Worm (Caenorhabditis elegans) whole organism, early embryonic: ENCODE results near the gene slc-36.1.

Experiments
- B0310.2 ChIP-seq: sonication (generic microtip); optimal IDR thresholded peaks from 2 replicates; lab custom pipeline; 2016; ENCODE audit warnings: mild to moderate bottlenecking, missing genetic modification characterization, missing compliant biosample characterization
- F13C5.2 ChIP-seq: sonication (generic microtip); optimal IDR thresholded peaks from 2 replicates; lab custom pipeline; 2017; ENCODE audit warnings: mild to moderate bottlenecking, missing genetic modification characterization, inconsistent platforms, missing compliant biosample characterization
- aly-1 ChIP-seq: sonication (generic microtip); optimal IDR thresholded peaks from 2 replicates; lab custom pipeline; 2016; ENCODE audit warnings: missing genetic modification characterization, missing compliant biosample characterization
- ama-1 ChIP-seq: fragments of 150-350 bp; optimal IDR thresholded peaks from 2 replicates; lab custom pipeline; 2014
- ceh-13 ChIP-seq: fragments of 200-800 bp; sonication (Bioruptor generic); optimal IDR thresholded peaks from 2 replicates; lab custom pipeline; 2018; ENCODE audit warnings: mild to moderate bottlenecking, missing genetic modification characterization, missing compliant biosample characterization
- ceh-36 ChIP-seq: sonication (generic microtip); optimal IDR thresholded peaks from 2 replicates; lab custom pipeline; 2016; ENCODE audit warnings: missing genetic modification characterization, inconsistent platforms, missing compliant biosample characterization
- ets-7 ChIP-seq: sonication (generic microtip); optimal IDR thresholded peaks from 2 replicates; lab custom pipeline; 2016; ENCODE audit warnings: missing genotype, missing genetic modification characterization, missing compliant biosample characterization
- flt-1 ChIP-seq: fragments of 200-800 bp; sonication (Bioruptor generic); IDR thresholded peaks from 2 replicates; pipeline ENCODE4 v1.3.6; 2022; ENCODE audit warnings: missing genetic modification characterization, missing compliant biosample characterization
- hmbx-1 ChIP-seq: sonication (generic microtip); optimal IDR thresholded peaks from 2 replicates; lab custom pipeline; 2016; ENCODE audit warnings: mild to moderate bottlenecking, missing genetic modification characterization, missing compliant biosample characterization
- hmg-4 ChIP-seq: fragments of 200-800 bp; sonication (Bioruptor generic); optimal IDR thresholded peaks from 2 replicates; lab custom pipeline; 2018; ENCODE audit warnings: mild to moderate bottlenecking, missing genetic modification characterization, missing compliant biosample characterization
- hnd-1 ChIP-seq: sonication (generic microtip); optimal IDR thresholded peaks from 2 replicates; lab custom pipeline; 2016; ENCODE audit warnings: missing genetic modification characterization, missing compliant biosample characterization
- pes-1 ChIP-seq: fragments of 200-800 bp; sonication (Bioruptor generic); IDR thresholded peaks from 2 replicates; pipeline ENCODE4 v1.3.6; 2022; ENCODE audit warnings: missing genetic modification reagents, missing genetic modification characterization, missing compliant biosample characterization
- scrt-1 ChIP-seq: fragments of 200-800 bp; sonication (Bioruptor generic); IDR thresholded peaks from 2 replicates; pipeline ENCODE4 v1.3.6; 2022; ENCODE audit warnings: missing genetic modification characterization, missing compliant biosample characterization
- sea-1 ChIP-seq: fragments of 200-800 bp; sonication (Bioruptor generic); conservative IDR thresholded peaks from 2 replicates; pipeline ENCODE4 v1.3.6; 2022; ENCODE audit warnings: missing genetic modification characterization, missing compliant biosample characterization
- tbx-11 ChIP-seq: fragments of 200-800 bp; sonication (Bioruptor generic); IDR thresholded peaks from 2 replicates; pipeline ENCODE4 v1.3.6; 2022; ENCODE audit warnings: missing genetic modification characterization, missing compliant biosample characterization
- tbx-37 ChIP-seq: fragments of 200-800 bp; sonication (Bioruptor generic); conservative IDR thresholded peaks from 2 replicates; pipeline ENCODE4 v1.3.6; 2022; ENCODE audit warnings: missing genetic modification reagents, missing genetic modification characterization, missing compliant biosample characterization
- tra-4 ChIP-seq: sonication (generic microtip); optimal IDR thresholded peaks from 2 replicates; lab custom pipeline; 2017; ENCODE audit warnings: missing genetic modification characterization, missing compliant biosample characterization

Gene slc-36.1

DNA sequence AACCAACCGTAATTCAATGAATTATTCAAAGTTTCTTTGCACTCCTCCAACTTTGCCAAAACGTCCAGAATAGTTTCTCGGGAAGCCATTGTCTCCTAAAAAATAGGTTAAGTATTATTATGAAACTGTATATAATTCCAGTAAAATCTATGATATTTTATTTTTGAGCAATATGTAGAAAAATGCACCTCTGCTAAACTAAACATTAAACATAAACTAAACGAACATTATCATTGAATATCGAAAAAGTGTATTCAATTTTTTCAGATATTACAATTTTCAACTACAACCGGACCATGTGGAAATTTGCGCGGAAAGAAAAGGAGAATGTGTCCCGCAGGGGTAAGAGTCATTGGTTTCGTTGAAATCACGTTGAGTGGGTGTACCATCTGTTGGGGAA lies 32.4 kb downstream of the slc-36.1 start, which contains the start of gene F53A2.3:
Gene F53A2.3, minus strand, starts transcription at position 101 of the 400 bp plus-strand sequence.
- TF ChIP-seq B0310.2, result no peak
- no peak for TF ChIP-seq tra-4 (tag; lab: Kevin White, UChicago)
- no peak for TF ChIP-seq tbx-37 (GFP tag; lab: Robert Waterston, UW)
- TF ChIP-seq sea-1 (GFP tag; lab: Robert Waterston, UW), result no peak
- no peak for TF ChIP-seq flt-1 (GFP tag; lab: Robert Waterston, UW)
- TF ChIP-seq ceh-36 (tag; lab: Kevin White, UChicago), result no peak
- TF ChIP-seq F13C5.2 (tag; lab: Kevin White, UChicago), result no peak
- no peak for TF ChIP-seq hmg-4

DNA sequence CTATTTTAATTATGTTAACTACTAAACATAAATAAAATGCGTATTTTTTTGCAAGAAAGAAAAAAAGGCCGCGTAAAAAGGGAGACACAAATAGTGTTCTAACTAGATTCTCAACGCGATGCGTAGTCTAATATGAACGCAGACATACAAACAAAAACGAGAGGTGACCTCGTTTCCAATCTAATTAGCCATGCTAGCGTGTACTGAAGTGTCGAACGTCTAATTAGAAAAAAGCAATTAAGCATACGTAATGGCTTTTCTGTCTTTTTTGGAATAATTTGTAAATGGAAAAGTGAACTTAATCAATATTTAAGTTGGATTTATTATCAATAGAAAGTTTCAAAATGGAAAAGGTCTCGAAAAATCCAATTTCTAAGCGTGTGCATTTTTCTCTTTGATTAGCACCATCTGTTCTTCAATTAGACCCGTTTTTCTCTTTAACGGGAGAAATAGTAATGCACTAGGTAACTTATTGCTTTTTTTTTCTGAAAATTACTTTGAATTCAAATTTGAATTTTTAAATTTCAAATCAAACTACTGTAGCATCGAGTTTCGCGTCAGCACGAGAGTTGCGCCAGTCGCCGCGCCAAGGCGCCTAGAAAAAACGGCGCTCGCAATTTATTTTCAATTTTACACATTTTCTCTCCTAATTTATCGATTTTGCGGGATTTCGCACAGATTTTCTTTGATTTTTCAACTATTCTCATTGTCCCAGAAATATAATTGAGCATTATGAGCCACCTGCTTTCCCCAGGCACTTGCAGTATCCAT lies 33.4 kb downstream of the slc-36.1 start:
- TF ChIP-seq pes-1 (GFP tag; lab: Robert Waterston, UW), result no peak
- no peak for TF ChIP-seq tbx-11 (GFP tag; lab: Robert Waterston, UW)
- TF ChIP-seq hnd-1 (tag; lab: Kevin White, UChicago), result no peak
- TF ChIP-seq tbx-37 (GFP tag; lab: Robert Waterston, UW), result no peak
- TF ChIP-seq hmg-4, result no peak
- no peak for TF ChIP-seq hmbx-1 (tag; lab: Kevin White, UChicago)
- TF ChIP-seq F13C5.2 (tag; lab: Kevin White, UChicago), result no peak
- no peak for TF ChIP-seq ets-7
- TF ChIP-seq aly-1 (tag; lab: Kevin White, UChicago), result no peak
- TF ChIP-seq tra-4 (tag; lab: Kevin White, UChicago), result no peak
- no peak for TF ChIP-seq ama-1 (lab: Kevin White, UChicago)
- no peak for TF ChIP-seq scrt-1 (GFP tag; lab: Robert Waterston, UW)

DNA sequence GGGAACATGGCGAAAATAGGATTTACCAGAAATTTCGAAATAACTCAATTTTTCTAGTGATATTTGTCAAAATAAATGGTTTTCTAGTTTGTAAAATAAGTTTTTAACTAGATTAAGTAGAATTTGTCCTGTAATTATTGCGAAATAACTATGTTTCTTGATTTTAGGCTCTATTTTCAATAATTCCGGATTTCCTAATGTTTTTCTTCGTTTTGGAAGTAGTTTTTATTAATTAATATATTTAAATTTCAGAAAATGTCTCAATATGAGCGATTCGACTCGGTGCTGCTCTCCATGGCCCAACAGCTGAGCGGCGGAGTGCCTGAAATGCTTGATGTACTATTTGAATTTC lies 33.9 kb downstream of the slc-36.1 start, which contains the start of gene nud-1:
Gene nud-1, plus strand, starts transcription at position 253 of the 352 bp plus-strand sequence.
- no peak for TF ChIP-seq ceh-36 (tag; lab: Kevin White, UChicago)
- TF ChIP-seq flt-1 (GFP tag; lab: Robert Waterston, UW), result no peak
- no peak for TF ChIP-seq scrt-1 (GFP tag; lab: Robert Waterston, UW)
- TF ChIP-seq hmbx-1 (tag; lab: Kevin White, UChicago), result no peak
- TF ChIP-seq tbx-11 (GFP tag; lab: Robert Waterston, UW), result no peak
- TF ChIP-seq hmg-4, result no peak
- TF ChIP-seq ama-1 (lab: Kevin White, UChicago), result no peak
- no peak for TF ChIP-seq pes-1 (GFP tag; lab: Robert Waterston, UW)
- TF ChIP-seq tbx-37 (GFP tag; lab: Robert Waterston, UW), result no peak
- no peak for TF ChIP-seq sea-1 (GFP tag; lab: Robert Waterston, UW)
- TF ChIP-seq B0310.2, result no peak
- TF ChIP-seq ceh-13 (GFP tag; lab: Kevin White, UChicago), result no peak
- no peak for TF ChIP-seq F13C5.2 (tag; lab: Kevin White, UChicago)
- no peak for TF ChIP-seq aly-1 (tag; lab: Kevin White, UChicago)
- TF ChIP-seq tra-4 (tag; lab: Kevin White, UChicago), result no peak
- no peak for TF ChIP-seq ets-7
- TF ChIP-seq hnd-1 (tag; lab: Kevin White, UChicago), result no peak

DNA sequence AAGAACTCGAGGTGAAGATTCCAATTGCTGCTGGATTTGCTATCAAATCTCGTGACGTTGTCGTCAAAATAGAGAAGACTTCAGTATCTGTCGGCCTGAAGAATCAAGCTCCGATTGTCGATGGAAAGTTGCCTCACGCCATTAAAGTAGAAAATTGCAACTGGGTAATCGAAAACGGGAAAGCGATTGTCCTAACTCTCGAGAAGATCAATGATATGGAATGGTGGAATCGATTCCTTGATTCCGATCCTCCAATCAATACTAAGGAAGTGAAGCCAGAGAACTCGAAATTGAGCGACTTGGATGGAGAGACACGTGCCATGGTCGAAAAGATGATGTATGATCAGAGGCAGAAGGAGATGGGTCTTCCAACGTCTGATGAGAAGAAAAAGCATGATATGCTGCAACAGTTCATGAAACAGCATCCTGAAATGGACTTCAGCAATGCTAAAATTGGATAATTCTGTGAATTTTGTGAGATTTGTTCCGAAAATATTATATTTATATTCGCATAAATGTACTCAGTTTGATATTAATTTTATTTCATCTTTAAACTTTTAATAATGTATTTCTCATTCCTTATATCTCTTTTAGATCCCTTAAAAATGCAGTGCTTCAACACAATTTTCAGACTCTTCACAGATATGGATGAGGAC lies 34.9 kb downstream of the slc-36.1 start, which contains the start of gene dro-1:
Gene dro-1, plus strand, starts transcription at position 606 of the 656 bp plus-strand sequence.
- TF ChIP-seq B0310.2 (no peak), ceh-13 (GFP tag; lab: Kevin White, UChicago) (no peak), scrt-1 (GFP tag; lab: Robert Waterston, UW) (no peak), flt-1 (GFP tag; lab: Robert Waterston, UW) (no peak), ets-7 (no peak), tra-4 (tag; lab: Kevin White, UChicago) (no peak), hmg-4 (no peak), F13C5.2 (tag; lab: Kevin White, UChicago) (no peak), tbx-11 (GFP tag; lab: Robert Waterston, UW) (no peak)

DNA sequence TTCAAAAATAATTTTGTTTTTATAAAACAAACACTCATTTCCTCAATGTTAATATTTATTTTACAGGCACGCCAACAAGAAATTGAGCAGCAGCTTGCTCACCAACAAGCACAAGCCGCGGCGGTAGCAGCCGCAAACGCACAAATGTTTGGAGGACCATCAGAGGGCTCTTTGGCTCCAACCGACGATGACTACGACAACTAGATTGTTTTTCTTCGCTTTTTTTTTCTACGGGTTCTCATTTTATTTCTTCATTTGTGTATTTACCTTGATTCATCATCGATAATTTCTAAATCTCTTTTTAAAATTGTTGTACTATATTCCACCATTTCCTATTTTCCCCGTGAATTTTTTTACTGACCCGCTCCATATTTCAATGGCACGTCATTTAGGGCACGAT lies 35.8 kb downstream of the slc-36.1 start, which contains the start of gene ife-1:
Gene ife-1, plus strand, starts transcription at position 301 of the 400 bp plus-strand sequence.
- no peak for TF ChIP-seq tbx-37 (GFP tag; lab: Robert Waterston, UW)

DNA sequence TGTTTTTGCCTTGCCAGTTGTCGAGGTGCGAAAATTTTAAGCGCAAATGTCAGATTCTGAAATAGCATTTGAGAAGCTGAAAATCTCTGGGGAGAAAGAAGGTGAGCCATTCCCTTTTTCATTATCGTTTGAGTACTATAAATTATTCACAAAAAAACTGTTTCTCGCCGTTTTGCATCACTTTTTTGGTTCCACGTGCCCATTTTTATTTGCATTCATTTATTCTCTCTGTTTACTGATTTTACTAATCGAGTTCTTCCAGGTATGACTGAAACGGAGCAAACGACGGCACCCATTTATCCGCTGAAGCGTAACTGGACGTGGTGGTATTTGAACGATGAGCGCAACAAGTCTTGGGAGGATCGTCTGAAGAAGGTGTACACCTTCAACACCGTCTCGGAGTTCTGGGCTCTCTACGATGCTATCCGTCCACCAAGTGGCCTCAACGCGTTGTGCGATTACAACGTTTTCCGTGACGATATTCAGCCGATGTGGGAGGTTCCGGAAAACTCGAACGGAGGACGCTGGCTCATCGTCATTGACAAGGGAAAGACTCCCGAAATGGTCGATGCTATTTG lies 36.3 kb downstream of the slc-36.1 start:
- TF ChIP-seq ets-7 (no peak), F13C5.2 (tag; lab: Kevin White, UChicago) (no peak), hnd-1 (tag; lab: Kevin White, UChicago) (no peak), sea-1 (GFP tag; lab: Robert Waterston, UW) (no peak), flt-1 (GFP tag; lab: Robert Waterston, UW) (no peak), aly-1 (tag; lab: Kevin White, UChicago) (no peak), ama-1 (lab: Kevin White, UChicago) (no peak), ceh-13 (GFP tag; lab: Kevin White, UChicago) (no peak), pes-1 (GFP tag; lab: Robert Waterston, UW) (no peak), tra-4 (tag; lab: Kevin White, UChicago) (no peak), tbx-37 (GFP tag; lab: Robert Waterston, UW) (no peak), hmg-4 (no peak), scrt-1 (GFP tag; lab: Robert Waterston, UW) (no peak), hmbx-1 (tag; lab: Kevin White, UChicago) (no peak), B0310.2 (no peak)
